Fruit fly (Drosophila melanogaster): ENCODE results near the gene Sema1a.

Gene Sema1a

dm6 chr2L:8694250-8694704 lies 152.3 kb downstream of the Sema1a start (continued):
- TF ChIP-seq sd (tag; optimal IDR thresholded peaks at IDR 0.05) (peak; percentile 29), wdn (GFP tag; IDR thresholded peaks at IDR 0.05) (0 out of 2 replicates have a peak, but pooled peaks have one; percentile 23), ATbp (GFP tag; optimal IDR thresholded peaks at IDR 0.05) (peak; percentile 30), CG5953 (GFP tag; IDR thresholded peaks at IDR 0.05) (0 out of 2 replicates have a peak, but pooled peaks have one; percentile 11), CG6791 (GFP tag; IDR thresholded peaks at IDR 0.05; ENCODE audit: partially characterized antibody) (no peak), HHEX (GFP tag; optimal IDR thresholded peaks at IDR 0.05) (peak; percentile 7), cad (GFP tag; optimal IDR thresholded peaks at IDR 0.05) (no peak), Sox102F (GFP tag; optimal IDR thresholded peaks at IDR 0.05) (no peak), Vsx1 (GFP tag; optimal IDR thresholded peaks at IDR 0.05) (peak; percentile 27), PHDP (tag; optimal IDR thresholded peaks at IDR 0.05) (peak; percentile 18), dan (GFP tag; IDR thresholded peaks at IDR 0.05) (no peak), CG1792 (GFP tag; optimal IDR thresholded peaks at IDR 0.05) (no peak), slp2 (GFP tag; optimal IDR thresholded peaks at IDR 0.05) (no peak), CG10267 (tag; optimal IDR thresholded peaks at IDR 0.05) (no peak), CG17912 (GFP tag; optimal IDR thresholded peaks at IDR 0.05) (peak; percentile 13), CG12071 (GFP tag; optimal IDR thresholded peaks at IDR 0.05) (peak; percentile 19), chinmo (GFP tag; IDR thresholded peaks at IDR 0.05; ENCODE audit: partially characterized antibody) (peak; percentile 87), Blimp-1 (GFP tag; optimal IDR thresholded peaks at IDR 0.05) (no peak), bcd (GFP tag; optimal IDR thresholded peaks at IDR 0.05) (no peak), CG2202 (tag; optimal IDR thresholded peaks at IDR 0.05) (no peak), gt (GFP tag; IDR thresholded peaks at IDR 0.05) (no peak), Ptx1 (GFP tag; IDR thresholded peaks at IDR 0.05) (no peak), dati (GFP tag; IDR thresholded peaks at IDR 0.05) (no peak), oc (tag; optimal IDR thresholded peaks at IDR 0.05) (no peak), CG10321 (GFP tag; IDR thresholded peaks at IDR 0.05) (no peak), salm (tag; optimal IDR thresholded peaks at IDR 0.05) (no peak), eyg (GFP tag; optimal IDR thresholded peaks at IDR 0.05) (no peak), cwo (GFP tag; optimal IDR thresholded peaks at IDR 0.05) (peak; percentile 79), CG31365 (tag; optimal IDR thresholded peaks at IDR 0.05) (peak; percentile 5), CG3726 (GFP tag; IDR thresholded peaks at IDR 0.05) (no peak), pb (GFP tag; optimal IDR thresholded peaks at IDR 0.05) (no peak), CG12769 (tag; optimal IDR thresholded peaks at IDR 0.05) (peak; percentile 0), Dip3 (GFP tag; optimal IDR thresholded peaks at IDR 0.05) (no peak), Hey (tag; optimal IDR thresholded peaks at IDR 0.05) (peak; percentile 89), TFAM (GFP tag; optimal IDR thresholded peaks at IDR 0.05) (no peak), tio (GFP tag; optimal IDR thresholded peaks at IDR 0.05) (no peak), CG11723 (GFP tag; optimal IDR thresholded peaks at IDR 0.05) (no peak), Dek (tag; optimal IDR thresholded peaks at IDR 0.05) (no peak), CG18011 (GFP tag; optimal IDR thresholded peaks at IDR 0.05) (no peak), Atf6 (GFP tag; IDR thresholded peaks at IDR 0.05) (peak; percentile 47; the same call in 1 of the 2 replicates), croc (GFP tag; conservative IDR thresholded peaks at IDR 0.05) (no peak), CG11695 (GFP tag; IDR thresholded peaks at IDR 0.05) (no peak), cato (GFP tag; optimal IDR thresholded peaks at IDR 0.05; ENCODE audit: borderline replicate concordance) (no peak), gce (GFP tag; IDR thresholded peaks at IDR 0.05) (no peak), CrebB (tag; optimal IDR thresholded peaks at IDR 0.05) (peak; percentile 55), CG30403 (GFP tag; optimal IDR thresholded peaks at IDR 0.05) (no peak), pzg (GFP tag; optimal IDR thresholded peaks at IDR 0.05) (no peak), HmgD (GFP tag; optimal IDR thresholded peaks at IDR 0.05) (no peak), CG34376 (GFP tag; optimal IDR thresholded peaks at IDR 0.05) (peak; percentile 95), ftz-f1 (GFP tag; optimal IDR thresholded peaks at IDR 0.05) (peak; percentile 20), Med (GFP tag) (peak; percentile 80)

Data from whole organism, embryonic.